Worm (Caenorhabditis elegans): ENCODE data around the gene Y41D4B.1.

Gene Y41D4B.1

DNA sequence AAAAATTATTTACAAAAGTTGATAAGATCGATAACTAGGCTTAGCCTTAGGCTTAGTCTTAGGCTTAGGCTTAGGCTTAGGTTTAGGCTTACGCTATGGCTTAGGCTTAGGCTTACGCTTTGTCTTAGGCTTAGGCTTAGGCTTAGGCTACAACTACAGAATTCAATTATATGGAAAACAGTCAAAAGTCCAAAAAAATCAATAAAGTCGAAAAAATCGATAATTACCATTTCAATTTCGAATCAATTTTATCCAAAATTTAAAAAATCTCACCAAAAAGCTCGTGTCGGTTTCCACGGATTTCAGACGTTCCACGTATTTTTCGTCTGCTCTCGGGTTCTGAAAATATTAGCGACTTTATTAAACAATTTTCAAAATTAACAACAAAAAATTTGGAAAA lies 4.4 kb downstream of the Y41D4B.1 start:
- TF ChIP-seq dsc-1 (tag; optimal IDR thresholded peaks at IDR 0.05) (no peak), lin-14 (GFP tag; optimal IDR thresholded peaks at IDR 0.05) (no peak), unc-62 (GFP tag; optimal IDR thresholded peaks at IDR 0.05) (no peak), ets-5 (GFP tag; IDR thresholded peaks at IDR 0.05) (no peak), mdl-1 (tag; optimal IDR thresholded peaks at IDR 0.05) (no peak), F16B12.6 (tag; optimal IDR thresholded peaks at IDR 0.05) (no peak), fkh-8 (tag; optimal IDR thresholded peaks at IDR 0.05) (no peak), nhr-12 (tag; optimal IDR thresholded peaks at IDR 0.05) (no peak), vab-15 (tag; optimal IDR thresholded peaks at IDR 0.05) (no peak), nhr-47 (tag; optimal IDR thresholded peaks at IDR 0.05) (no peak), efl-1 (optimal IDR thresholded peaks at IDR 0.05) (no peak), efl-1 (GFP tag; optimal IDR thresholded peaks at IDR 0.05 in 1 of 2) (no peak), fos-1 (tag; optimal IDR thresholded peaks at IDR 0.05) (no peak), pax-3 (tag; optimal IDR thresholded peaks at IDR 0.05) (no peak), C16A3.4 (tag; optimal IDR thresholded peaks at IDR 0.05) (no peak), unc-30 (tag; optimal IDR thresholded peaks at IDR 0.05) (no peak), nhr-76 (tag; optimal IDR thresholded peaks at IDR 0.05) (no peak), aly-2 (tag; optimal IDR thresholded peaks at IDR 0.05) (no peak), ceh-63 (GFP tag; optimal IDR thresholded peaks at IDR 0.05) (no peak)

DNA sequence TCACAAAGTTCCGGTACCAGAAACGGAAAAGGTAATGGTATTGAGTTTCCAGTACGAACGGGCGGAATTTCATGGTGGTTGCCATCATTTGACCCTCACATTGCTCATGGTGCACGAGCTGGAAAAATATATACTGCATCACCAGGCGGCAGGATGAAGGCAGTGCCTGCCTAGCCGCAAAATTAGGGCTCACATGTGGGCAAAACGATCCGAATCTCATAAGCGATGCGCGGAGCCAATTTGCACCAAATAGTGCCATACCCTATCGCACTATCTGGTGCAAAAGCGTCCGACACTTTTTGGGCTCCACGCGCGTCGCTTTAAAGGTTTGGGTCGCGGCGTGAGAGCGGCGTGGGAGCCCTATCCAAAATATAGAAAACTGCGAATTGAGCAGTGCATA lies 6.7 kb downstream of the Y41D4B.1 start:
- TF ChIP-seq nhr-84 (tag; optimal IDR thresholded peaks at IDR 0.05) (no peak), unc-130 (tag; optimal IDR thresholded peaks at IDR 0.05) (no peak), xbp-1 (tag; optimal IDR thresholded peaks at IDR 0.05) (no peak), hlh-4 (tag; optimal IDR thresholded peaks at IDR 0.05) (no peak), ceh-82 (tag; optimal IDR thresholded peaks at IDR 0.05) (no peak), ceh-88 (GFP tag; IDR thresholded peaks at IDR 0.05) (no peak)

DNA sequence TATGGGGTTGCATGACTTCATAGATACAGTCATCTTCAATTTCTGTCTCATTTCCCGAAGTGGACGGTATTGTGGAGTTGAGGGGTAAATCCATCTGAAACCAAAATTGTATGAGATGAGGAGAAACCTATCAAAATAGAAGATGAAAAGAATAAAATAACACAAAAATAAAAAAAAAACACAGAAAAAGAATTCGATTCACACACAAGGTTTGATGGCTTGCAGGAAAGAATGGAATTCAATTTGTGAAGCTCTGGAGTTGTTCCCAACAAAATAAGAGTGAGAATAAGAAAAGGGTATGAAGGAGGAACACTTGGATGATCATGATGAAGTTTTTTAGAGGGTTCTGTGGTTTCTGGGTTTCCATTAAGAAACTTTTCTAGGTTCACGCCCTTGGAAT lies 9.6 kb downstream of the Y41D4B.1 start, which contains the start of gene Y41D4B.24:
TSS of gene Y41D4B.24 (minus strand) at position 101 of the 400 bp plus-strand sequence.
- TF ChIP-seq ceh-8 (GFP tag; optimal IDR thresholded peaks at IDR 0.05), result no peak
- no peak for TF ChIP-seq mep-1 (tag; optimal IDR thresholded peaks at IDR 0.05)
- no peak for TF ChIP-seq ztf-4 (tag; optimal IDR thresholded peaks at IDR 0.05)
- no peak for TF ChIP-seq aly-2 (tag; optimal IDR thresholded peaks at IDR 0.05)
- no peak for TF ChIP-seq F16B12.6 (tag; optimal IDR thresholded peaks at IDR 0.05)
- TF ChIP-seq sox-4 (tag; optimal IDR thresholded peaks at IDR 0.05), result no peak
- TF ChIP-seq hlh-4 (tag; optimal IDR thresholded peaks at IDR 0.05), result no peak
- TF ChIP-seq pqm-1 (tag; optimal IDR thresholded peaks at IDR 0.05), result no peak
- no peak for TF ChIP-seq mdl-1 (tag; optimal IDR thresholded peaks at IDR 0.05)
- no peak for TF ChIP-seq C04F5.9 (tag; optimal IDR thresholded peaks at IDR 0.05)
- TF ChIP-seq blmp-1 (tag; optimal IDR thresholded peaks at IDR 0.05), result no peak
- TF ChIP-seq nhr-90 (tag; optimal IDR thresholded peaks at IDR 0.05; ENCODE audit: poor library complexity), result no peak
- TF ChIP-seq swsn-7 (tag; optimal IDR thresholded peaks at IDR 0.05), result no peak

DNA sequence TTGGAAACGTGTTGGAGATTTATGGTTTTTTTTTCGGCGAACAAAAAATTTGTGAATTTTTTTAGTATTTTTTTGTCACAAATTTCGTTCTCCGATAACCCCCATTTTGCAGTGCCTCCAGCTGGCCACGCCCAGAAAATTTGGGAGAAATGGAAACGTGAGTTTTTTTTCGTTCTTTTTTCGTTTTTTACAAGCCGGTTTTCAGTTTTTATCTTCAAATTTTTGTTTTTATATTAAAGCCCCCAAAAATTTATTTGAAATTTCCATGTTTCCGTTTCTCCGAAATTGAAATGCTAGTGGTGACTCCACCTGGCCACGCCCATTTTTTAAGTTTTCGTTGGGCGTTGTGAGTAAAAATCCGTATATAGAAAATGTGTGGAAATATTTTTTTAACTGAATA lies 14.7 kb downstream of the Y41D4B.1 start:
- no peak for TF ChIP-seq nhr-77 (tag; optimal IDR thresholded peaks at IDR 0.05)
- TF ChIP-seq efl-1 (optimal IDR thresholded peaks at IDR 0.05), result peak in 1 of 2 experiments; percentile 10
- TF ChIP-seq efl-1 (GFP tag; optimal IDR thresholded peaks at IDR 0.05 in 1 of 2), result no peak
- TF ChIP-seq ztf-11 (tag; optimal IDR thresholded peaks at IDR 0.05), result peak in 1 of 2 experiments; percentile 56
- TF ChIP-seq fkh-4 (tag; optimal IDR thresholded peaks at IDR 0.05; ENCODE audit: borderline replicate concordance), result peak; percentile 44
- TF ChIP-seq pax-3 (tag; optimal IDR thresholded peaks at IDR 0.05), result peak; percentile 33
- peak; percentile 4 for TF ChIP-seq swsn-7 (tag; optimal IDR thresholded peaks at IDR 0.05)
- 0 out of 2 replicates have a peak, but pooled peaks have one; percentile 19 for TF ChIP-seq isw-1 (GFP tag; IDR thresholded peaks at IDR 0.05)
- TF ChIP-seq nhr-71 (tag; optimal IDR thresholded peaks at IDR 0.05), result peak; percentile 43
- TF ChIP-seq unc-98 (GFP tag; IDR thresholded peaks at IDR 0.05), result peak; percentile 77
- peak; percentile 50 for TF ChIP-seq ceh-90 (tag; optimal IDR thresholded peaks at IDR 0.05)
- no peak for TF ChIP-seq tlp-1 (tag; optimal IDR thresholded peaks at IDR 0.05)
- peak; percentile 43 for TF ChIP-seq nhr-47 (tag; optimal IDR thresholded peaks at IDR 0.05)
- TF ChIP-seq nhr-12 (tag; optimal IDR thresholded peaks at IDR 0.05), result no peak
- no peak for TF ChIP-seq ets-5 (GFP tag; IDR thresholded peaks at IDR 0.05)
- peak; percentile 68 for TF ChIP-seq nhr-90 (tag; optimal IDR thresholded peaks at IDR 0.05; ENCODE audit: poor library complexity)
- no peak for TF ChIP-seq mef-2 (tag; optimal IDR thresholded peaks at IDR 0.05)
- no peak for TF ChIP-seq mep-1 (tag; optimal IDR thresholded peaks at IDR 0.05)
- peak; percentile 51 for TF ChIP-seq tbx-2 (tag; optimal IDR thresholded peaks at IDR 0.05)
- peak; percentile 4 for TF ChIP-seq xbp-1 (tag; optimal IDR thresholded peaks at IDR 0.05)
- TF ChIP-seq ces-1 (GFP tag; optimal IDR thresholded peaks at IDR 0.05), result no peak
- TF ChIP-seq grh-1 (GFP tag; IDR thresholded peaks at IDR 0.05), result 0 out of 2 replicates have a peak, but pooled peaks have one; percentile 29
- peak; percentile 66 for TF ChIP-seq lir-3 (tag; optimal IDR thresholded peaks at IDR 0.05; ENCODE audit: poor library complexity)
- peak; percentile 31 for TF ChIP-seq sox-4 (tag; optimal IDR thresholded peaks at IDR 0.05)
- TF ChIP-seq nhr-19 (GFP tag; conservative IDR thresholded peaks at IDR 0.05), result no peak
- no peak for TF ChIP-seq fkh-8 (tag; optimal IDR thresholded peaks at IDR 0.05)
